Fruit fly (Drosophila melanogaster) whole organism, wandering third instar larva: ENCODE measurements around the gene kri.

Experiments used
- CG32264 ChIP-seq: fragments of 200-800 bp; sonication (Bioruptor generic); optimal IDR thresholded peaks from 2 replicates; lab custom pipeline; 2016; ENCODE audit warnings: missing biosample characterization, missing genetic modification characterization
- psq ChIP-seq: fragments of 200-800 bp; sonication (Bioruptor generic); optimal IDR thresholded peaks from 3 replicates; lab custom pipeline; 2017; ENCODE audit warnings: missing biosample characterization, mild to moderate bottlenecking, missing genetic modification characterization, moderate library complexity
- usp ChIP-seq: fragments of >200 bp; optimal IDR thresholded peaks from 2 replicates; lab custom pipeline; 2017; ENCODE audit warnings: missing biosample characterization, missing genetic modification characterization

DNA sequence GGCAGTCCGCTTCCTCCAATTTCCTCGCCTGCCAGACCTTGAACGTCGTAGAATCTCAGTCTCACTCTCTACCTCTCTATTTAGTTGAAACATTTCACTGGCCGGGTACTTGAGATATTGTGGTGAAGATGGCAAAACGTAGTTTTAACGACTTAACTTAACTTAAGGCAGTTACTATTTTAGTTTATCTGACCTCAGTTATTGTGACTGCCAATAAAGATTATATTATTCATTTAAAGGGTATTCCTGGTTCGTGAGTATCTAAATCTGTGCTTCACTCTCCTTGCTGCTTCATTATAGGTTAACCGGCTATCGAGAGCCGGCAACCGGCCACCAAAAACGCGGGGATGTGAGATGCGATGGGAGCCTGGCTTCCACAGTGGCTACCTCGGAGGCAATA lies 44.3 kb downstream of the kri start:
- no peak for TF ChIP-seq CG32264 (GFP tag; lab: Kevin White, UChicago)
- no peak for TF ChIP-seq usp
- no peak for TF ChIP-seq psq
